Fruit fly (Drosophila melanogaster) whole organism, embryonic: ENCODE data around the gene Bacc.

Experiments
- CG11456 ChIP-seq: fragments of 200-800 bp; sonication (Bioruptor generic); IDR thresholded peaks from 3 replicates; pipeline ENCODE4 v1.3.6; 2022; ENCODE audit warnings: missing biosample characterization, missing genetic modification characterization
- CG13894 ChIP-seq: fragments of 200-800 bp; sonication (Bioruptor generic); optimal IDR thresholded peaks from 3 replicates; lab custom pipeline; 2018; ENCODE audit warnings: missing biosample characterization, mild to moderate bottlenecking, missing genetic modification characterization, moderate library complexity
- CG14860 ChIP-seq: fragments of 200-800 bp; sonication (Bioruptor generic); IDR thresholded peaks from 3 replicates; pipeline ENCODE4 v1.3.6; 2022; ENCODE audit warnings: missing biosample characterization, missing genetic modification characterization; ENCODE audit not compliant: partially characterized antibody
- CG1529 ChIP-seq: fragments of 200-800 bp; sonication (Bioruptor generic); optimal IDR thresholded peaks from 3 replicates; lab custom pipeline; 2018; ENCODE audit warnings: missing biosample characterization, missing genetic modification characterization
- CG1647 ChIP-seq: fragments of 200-800 bp; sonication (Bioruptor generic); optimal IDR thresholded peaks from 3 replicates; lab custom pipeline; 2016; ENCODE audit warnings: missing biosample characterization, missing genetic modification characterization
- CG17359 ChIP-seq: fragments of 200-800 bp; sonication (Bioruptor generic); optimal IDR thresholded peaks from 3 replicates; lab custom pipeline; 2018; ENCODE audit warnings: missing biosample characterization, mild to moderate bottlenecking, missing genetic modification characterization, moderate library complexity
- CG17612 ChIP-seq: fragments of 200-800 bp; sonication (Bioruptor generic); IDR thresholded peaks from 2 replicates; pipeline ENCODE4 v1.3.6; 2022; ENCODE audit warnings: missing biosample characterization, missing genetic modification characterization
- CG2875 ChIP-seq: fragments of 200-800 bp; sonication (Bioruptor generic); optimal IDR thresholded peaks from 2 replicates; lab custom pipeline; 2017; ENCODE audit warnings: missing biosample characterization, mild to moderate bottlenecking, missing genetic modification characterization, missing genetic modification reagents
- CG3065 ChIP-seq: fragments of 200-800 bp; sonication (Bioruptor generic); optimal IDR thresholded peaks from 2 replicates; lab custom pipeline; 2016; ENCODE audit warnings: missing biosample characterization, missing genetic modification characterization
- CG8290 ChIP-seq, 3 experiments: fragments of 200-800 bp; sonication (Bioruptor generic); optimal IDR thresholded peaks; 2 replicates each; lab custom pipeline; 2016 to 2019; ENCODE audit warnings: missing biosample characterization in 3 of 3, missing genetic modification characterization in 3 of 3, mild to moderate bottlenecking in 2 of 3, moderate library complexity in 1 of 3
- D19B ChIP-seq: fragments of 200-800 bp; sonication (Bioruptor generic); optimal IDR thresholded peaks from 2 replicates; lab custom pipeline; 2017; ENCODE audit warnings: missing biosample characterization, mild to moderate bottlenecking, missing genetic modification characterization
- Doc2 ChIP-seq: fragments of 200-800 bp; sonication (Bioruptor generic); IDR thresholded peaks from 2 replicates; pipeline ENCODE4 v1.3.6; 2022; ENCODE audit warnings: missing biosample characterization, missing genetic modification characterization
- Doc3 ChIP-seq: fragments of 200-800 bp; sonication (Bioruptor generic); IDR thresholded peaks from 3 replicates; pipeline ENCODE4 v1.3.6; 2022; ENCODE audit warnings: missing biosample characterization, missing genetic modification characterization; ENCODE audit not compliant: partially characterized antibody
- E2f1 ChIP-seq: fragments of 200-800 bp; sonication (Bioruptor generic); IDR thresholded peaks from 2 replicates; pipeline ENCODE4 v1.3.6; 2022; ENCODE audit warnings: missing biosample characterization, missing genetic modification characterization
- Lpt ChIP-seq: fragments of >200 bp; optimal IDR thresholded peaks from 2 replicates; lab custom pipeline; 2018; ENCODE audit warnings: missing biosample characterization, missing genetic modification characterization
- PHDP ChIP-seq: fragments of 200-800 bp; sonication (Bioruptor generic); optimal IDR thresholded peaks from 3 replicates; lab custom pipeline; 2018; ENCODE audit warnings: missing biosample characterization, mild to moderate bottlenecking, missing genetic modification characterization, moderate library complexity
- Six4 ChIP-seq: fragments of 200-800 bp; sonication (Bioruptor generic); optimal IDR thresholded peaks from 2 replicates; lab custom pipeline; 2016; ENCODE audit warnings: missing biosample characterization, missing genetic modification characterization
- Sox102F ChIP-seq: fragments of 200-800 bp; sonication (Bioruptor generic); optimal IDR thresholded peaks from 2 replicates; lab custom pipeline; 2018; ENCODE audit warnings: missing biosample characterization, mild to moderate bottlenecking, missing genetic modification characterization, moderate library complexity
- Ssrp ChIP-seq: fragments of 200-800 bp; sonication (Bioruptor generic); optimal IDR thresholded peaks from 2 replicates; lab custom pipeline; 2018; ENCODE audit warnings: missing biosample characterization, mild to moderate bottlenecking, missing genetic modification characterization, moderate library complexity
- Tbp ChIP-seq: fragments of >200 bp; optimal IDR thresholded peaks from 2 replicates; lab custom pipeline; 2018; ENCODE audit warnings: missing biosample characterization, missing genetic modification characterization
- Trl ChIP-seq, 3 experiments: fragments of >200 bp in 2 of 3; fragments of 200-800 bp in 1 of 3; sonication (Bioruptor generic) in 1 of 3; optimal IDR thresholded peaks; 2 replicates in 1 of 3; 3 replicates in 2 of 3; lab custom pipeline; 2016 to 2017; ENCODE audit warnings: missing biosample characterization in 1 of 3, missing genetic modification characterization in 1 of 3
- Xbp1 ChIP-seq: fragments of 200-800 bp; sonication (Bioruptor generic); optimal IDR thresholded peaks from 3 replicates; lab custom pipeline; 2016; ENCODE audit warnings: missing biosample characterization, mild to moderate bottlenecking, missing genetic modification characterization
- abd-A ChIP-seq: fragments of 200-800 bp; sonication (Bioruptor generic); optimal IDR thresholded peaks from 3 replicates; lab custom pipeline; 2019; ENCODE audit warnings: missing biosample characterization, mild to moderate bottlenecking, missing genetic modification characterization, moderate library complexity
- bigmax ChIP-seq: fragments of 200-800 bp; sonication (Bioruptor generic); optimal IDR thresholded peaks from 2 replicates; lab custom pipeline; 2018; ENCODE audit warnings: missing biosample characterization, mild to moderate bottlenecking, missing genetic modification characterization
- cg ChIP-seq: fragments of 200-800 bp; sonication (Bioruptor generic); optimal IDR thresholded peaks from 3 replicates; lab custom pipeline; 2019; ENCODE audit warnings: missing biosample characterization, mild to moderate bottlenecking, missing genetic modification characterization, moderate library complexity
- dmrt99B ChIP-seq: fragments of 200-800 bp; sonication (Bioruptor generic); optimal IDR thresholded peaks from 2 replicates; lab custom pipeline; 2018; ENCODE audit warnings: missing biosample characterization, mild to moderate bottlenecking, missing genetic modification characterization, moderate library complexity
- ewg ChIP-seq: fragments of 200-800 bp; sonication (Bioruptor generic); optimal IDR thresholded peaks from 3 replicates; lab custom pipeline; 2017; ENCODE audit warnings: mild to moderate bottlenecking, missing biosample characterization, missing genetic modification reagents, missing genetic modification characterization
- fd102C ChIP-seq: fragments of 200-800 bp; sonication (Bioruptor generic); optimal IDR thresholded peaks from 2 replicates; lab custom pipeline; 2018; ENCODE audit warnings: missing biosample characterization, mild to moderate bottlenecking, missing genetic modification characterization, moderate library complexity
- fd96Cb ChIP-seq: fragments of 200-800 bp; sonication (Bioruptor generic); optimal IDR thresholded peaks from 2 replicates; lab custom pipeline; 2018; ENCODE audit warnings: missing biosample characterization, mild to moderate bottlenecking, missing genetic modification characterization, moderate library complexity
- lab ChIP-seq: fragments of 200-800 bp; sonication (Bioruptor generic); optimal IDR thresholded peaks from 3 replicates; lab custom pipeline; 2017; ENCODE audit warnings: missing biosample characterization, missing genetic modification characterization, mild to moderate bottlenecking, moderate library complexity, missing genetic modification reagents
- lov ChIP-seq, 2 experiments: fragments of 200-800 bp in 1 of 2; fragments of >200 bp in 1 of 2; sonication (Bioruptor generic) in 1 of 2; IDR thresholded peaks in 1 of 2; optimal IDR thresholded peaks in 1 of 2; 2 replicates in 1 of 2; 3 replicates in 1 of 2; pipeline versions ENCODE4 v1.3.6 to Lab custom; 2017 to 2022; ENCODE audit warnings: missing biosample characterization in 1 of 2, missing genetic modification characterization in 1 of 2
- org-1 ChIP-seq: fragments of 200-800 bp; sonication (Bioruptor generic); optimal IDR thresholded peaks from 2 replicates; lab custom pipeline; 2017; ENCODE audit warnings: missing biosample characterization, missing genetic modification characterization
- psq ChIP-seq: fragments of 200-800 bp; sonication (Bioruptor generic); optimal IDR thresholded peaks from 2 replicates; lab custom pipeline; 2017; ENCODE audit warnings: missing biosample characterization, missing genetic modification characterization
- row ChIP-seq: fragments of 200-800 bp; sonication (Bioruptor generic); IDR thresholded peaks from 3 replicates; pipeline ENCODE4 v1.3.6; 2022; ENCODE audit warnings: missing biosample characterization, missing genetic modification characterization
- sna ChIP-seq: fragments of 200-800 bp; sonication (Bioruptor generic); IDR thresholded peaks from 2 replicates; pipeline ENCODE4 v1.3.6; 2022; ENCODE audit warnings: missing biosample characterization, missing genetic modification characterization; ENCODE audit not compliant: partially characterized antibody
- sob ChIP-seq: fragments of 200-800 bp; sonication (Bioruptor generic); IDR thresholded peaks from 2 replicates; pipeline ENCODE4 v1.3.6; 2022; ENCODE audit warnings: missing biosample characterization, missing genetic modification characterization
- twi ChIP-seq: fragments of 200-800 bp; optimal IDR thresholded peaks from 2 replicates; lab custom pipeline; 2019; ENCODE audit warnings: missing biosample characterization, mild to moderate bottlenecking, missing genetic modification characterization, moderate library complexity
- vnd ChIP-seq: fragments of 200-800 bp; sonication (Bioruptor generic); IDR thresholded peaks from 3 replicates; pipeline ENCODE4 v1.3.6; 2022; ENCODE audit warnings: missing biosample characterization, missing genetic modification characterization; ENCODE audit not compliant: partially characterized antibody
- wor ChIP-seq: fragments of 200-800 bp; sonication (Bioruptor generic); IDR thresholded peaks from 2 replicates; pipeline ENCODE4 v1.3.6; 2022; ENCODE audit warnings: missing biosample characterization, missing genetic modification characterization
- zen ChIP-seq: fragments of 200-800 bp; sonication (Bioruptor generic); optimal IDR thresholded peaks from 3 replicates; lab custom pipeline; 2018; ENCODE audit warnings: missing biosample characterization, mild to moderate bottlenecking, missing genetic modification characterization, moderate library complexity

Bacc gene

DNA sequence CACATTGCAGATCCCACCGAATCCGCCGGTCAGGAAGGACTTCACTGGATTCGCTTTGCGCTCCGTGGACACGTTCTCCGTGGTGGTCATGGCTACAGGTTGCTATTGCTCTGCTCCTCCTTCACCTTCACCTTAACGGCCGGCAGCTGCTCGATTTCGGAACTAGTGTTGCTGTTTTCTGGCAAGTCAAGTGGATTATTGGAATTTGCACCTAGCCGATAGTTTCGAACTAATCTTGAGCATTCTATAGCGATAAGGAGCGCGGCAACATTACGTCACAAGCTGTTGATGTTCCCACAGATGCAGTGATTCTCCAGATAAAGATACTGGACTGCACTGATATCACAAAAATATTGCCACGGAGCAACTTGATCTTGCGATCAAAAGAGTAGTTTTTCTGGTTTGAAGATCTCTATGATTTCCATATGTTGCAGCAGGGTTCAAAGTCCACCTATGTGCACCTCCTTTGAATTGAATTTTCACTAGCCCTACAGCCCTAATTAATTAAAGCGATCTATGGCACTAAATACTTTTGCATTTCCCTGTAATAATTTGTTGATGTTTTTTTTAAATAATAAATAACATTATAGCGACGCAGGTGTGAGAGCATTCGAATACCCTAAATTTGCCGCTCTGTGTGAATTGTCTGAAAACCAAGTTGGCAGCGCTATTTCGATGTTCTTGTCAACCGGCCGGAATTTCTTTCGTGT, 17.4 kb downstream of the Bacc start, which contains the start of the genes colt and HINT1 (continued):
- TF ChIP-seq sna (GFP tag; lab: Robert Waterston, UW), result no peak
- peak; percentile 46 for TF ChIP-seq twi (tag; lab: Kevin White, UChicago)
- TF ChIP-seq, all 482 proteins: peak for 136

DNA sequence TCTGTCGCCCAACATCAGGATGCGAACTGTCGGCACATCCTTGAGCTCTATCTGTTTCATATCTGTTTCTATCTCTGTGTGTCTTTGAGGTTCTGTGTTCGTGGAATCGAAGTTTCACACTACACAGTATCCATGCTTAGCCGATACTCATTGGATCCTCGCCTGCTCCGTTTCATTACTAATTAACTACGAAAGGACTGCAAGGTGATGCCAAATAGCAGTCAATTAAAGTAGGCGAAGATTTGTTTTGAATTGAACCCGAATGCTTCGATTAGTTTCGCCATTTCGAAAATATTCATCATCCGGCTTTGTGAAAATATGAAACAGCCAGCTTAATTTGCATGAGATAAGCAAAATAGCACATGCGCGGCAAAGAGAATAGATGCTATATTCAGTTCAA, 19.4 kb downstream of the Bacc start, which contains the start of gene CG15399:
Gene CG15399, minus strand, starts transcription at position 101 of the 400 bp plus-strand sequence.
- no peak for TF ChIP-seq Lpt
- TF ChIP-seq CG14860 (GFP tag; lab: Robert Waterston, UW), result no peak
- TF ChIP-seq Tbp, result no peak
- TF ChIP-seq abd-A, result no peak
- TF ChIP-seq Ssrp (tag; lab: Kevin White, UChicago), result no peak
- no peak for TF ChIP-seq Six4
- TF ChIP-seq Doc2 (GFP tag; lab: Robert Waterston, UW), result no peak

DNA sequence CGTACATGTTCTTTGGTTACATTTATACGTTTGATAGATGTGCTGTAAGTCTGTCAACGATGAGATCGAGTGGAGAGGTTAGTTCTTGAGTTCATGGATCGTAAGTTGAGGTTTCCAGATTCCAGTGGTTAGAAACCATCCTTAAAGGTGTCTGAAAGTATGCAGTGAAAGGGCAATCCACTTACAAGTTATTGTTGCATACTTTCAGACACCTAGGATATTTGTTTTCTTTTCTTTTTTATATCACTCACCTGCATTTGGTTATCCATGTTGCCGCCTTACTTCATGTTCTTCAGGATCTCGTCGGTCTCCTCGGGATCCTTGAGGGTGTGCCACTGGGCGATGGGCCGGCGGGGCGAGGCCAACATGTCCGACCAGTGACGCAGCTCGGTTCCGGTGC, 30.5 kb downstream of the Bacc start:
- no peak for TF ChIP-seq row
- peak; percentile 97 for TF ChIP-seq CG8290 (GFP tag; optimal IDR thresholded peaks at IDR 0.05; lab: Kevin White, UChicago)
- TF ChIP-seq CG8290 (tag; optimal IDR thresholded peaks at IDR 0.05; lab: Kevin White, UChicago), result peak in 1 of 2 experiments; percentile 91
- no peak for TF ChIP-seq CG17359 (tag; lab: Kevin White, UChicago)
- TF ChIP-seq vnd (GFP tag; lab: Robert Waterston, UW), result 0 out of 3 replicates have a peak, but pooled peaks have one; percentile 18
- TF ChIP-seq CG17612 (GFP tag; lab: Robert Waterston, UW), result peak; percentile 88

DNA sequence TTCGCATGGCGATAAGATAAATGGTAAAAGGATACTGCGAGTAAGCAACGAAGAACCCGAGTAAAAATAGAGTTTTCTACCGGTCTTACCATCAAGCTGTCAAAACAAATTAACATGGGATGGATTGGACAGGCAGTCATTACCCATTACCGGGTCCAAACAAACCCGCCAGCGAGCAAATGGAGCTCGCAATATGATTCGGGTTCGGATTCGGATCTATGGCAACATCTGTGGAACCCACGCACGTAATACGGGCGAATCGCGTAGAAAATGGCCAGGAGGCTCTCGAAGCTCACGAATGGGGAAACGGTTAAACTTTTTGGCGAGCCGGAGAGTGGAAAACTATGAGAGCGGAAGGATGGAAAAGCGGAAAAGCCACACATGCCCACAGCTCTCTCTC, 44.9 kb downstream of the Bacc start:
- TF ChIP-seq CG13894 (tag; lab: Kevin White, UChicago) (peak; percentile 98), Trl (optimal IDR thresholded peaks at IDR 0.05; lab: Kevin White, UChicago) (peak; percentile 45 to 79), Trl (GFP tag; optimal IDR thresholded peaks at IDR 0.05; lab: Kevin White, UChicago) (no peak), Xbp1 (GFP tag; lab: Kevin White, UChicago) (no peak), dmrt99B (tag; lab: Kevin White, UChicago) (no peak), ewg (GFP tag; lab: Kevin White, UChicago) (peak; percentile 38)

dm6 chr2L:2799909-2800478, 47.7 kb downstream of the Bacc start, which contains the start of gene Syt1:
TSS of gene Syt1 (minus strand) at chr2L:2799979.
- TF ChIP-seq zen (tag; lab: Kevin White, UChicago) (no peak), lab (GFP tag; lab: Kevin White, UChicago) (peak; percentile 42), CG2875 (GFP tag; lab: Kevin White, UChicago) (no peak), E2f1 (no peak), Sox102F (GFP tag; lab: Kevin White, UChicago) (no peak), fd102C (GFP tag; lab: Kevin White, UChicago) (no peak), CG1647 (no peak), bigmax (GFP tag; lab: Kevin White, UChicago) (no peak), CG11456 (0 out of 3 replicates have a peak, but pooled peaks have one; percentile 59), cg (GFP tag; lab: Kevin White, UChicago) (no peak), fd96Cb (tag; lab: Kevin White, UChicago) (no peak), PHDP (tag; lab: Kevin White, UChicago) (no peak), psq (GFP tag; lab: Kevin White, UChicago) (no peak), lov (optimal IDR thresholded peaks at IDR 0.05; lab: Kevin White, UChicago) (no peak), lov (GFP tag; IDR thresholded peaks at IDR 0.05; lab: Robert Waterston, UW) (no peak), Trl (optimal IDR thresholded peaks at IDR 0.05; lab: Kevin White, UChicago) (no peak), Trl (GFP tag; optimal IDR thresholded peaks at IDR 0.05; lab: Kevin White, UChicago) (no peak), org-1 (GFP tag; lab: Kevin White, UChicago) (no peak), wor (no peak), D19B (GFP tag; lab: Kevin White, UChicago) (no peak), CG3065 (GFP tag; lab: Kevin White, UChicago) (no peak), sob (no peak), Doc3 (no peak), CG1529 (GFP tag; lab: Kevin White, UChicago) (no peak)
